Fruit fly (Drosophila melanogaster) whole organism: Measurements from ENCODE around the gene mtTFB2.

Source experiments
- CG8478 ChIP-seq: fragments of >200 bp; optimal IDR thresholded peaks from 2 replicates; lab custom pipeline; 2018; ENCODE audit warnings: inconsistent platforms
- EcR ChIP-seq, 2 experiments: fragments of >200 bp; optimal IDR thresholded peaks; 2 replicates each; lab custom pipeline; 2017; ENCODE audit warnings: missing biosample characterization in 2 of 2, missing genetic modification characterization in 2 of 2, missing genetic modification reagents in 2 of 2
- pan ChIP-seq: fragments of >200 bp; optimal IDR thresholded peaks from 2 replicates; lab custom pipeline; 2017
- usp ChIP-seq: fragments of >200 bp; optimal IDR thresholded peaks from 2 replicates; lab custom pipeline; 2017; ENCODE audit warnings: missing biosample characterization, missing genetic modification characterization, mixed read lengths

DNA sequence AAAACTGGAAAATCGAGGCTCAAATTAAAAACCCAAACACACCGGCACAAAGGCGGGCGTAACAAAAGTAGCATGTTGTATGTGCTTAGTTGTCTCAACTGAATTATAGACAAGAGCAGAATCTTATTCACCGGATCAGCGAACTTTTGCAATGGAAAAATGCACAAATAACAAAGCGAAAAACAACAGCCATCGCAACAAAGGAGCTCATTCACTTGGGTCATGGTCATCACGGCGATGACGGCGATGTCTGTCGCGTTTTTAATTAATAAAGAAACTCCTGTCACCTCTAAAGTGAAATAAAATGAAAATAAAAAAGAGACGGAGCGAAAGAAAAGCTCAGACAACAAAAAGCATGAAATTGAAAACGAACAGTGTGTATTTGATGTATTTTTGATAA lies 6.2 kb upstream of the mtTFB2 start:
- TF ChIP-seq EcR (GFP tag; optimal IDR thresholded peaks at IDR 0.05; lab: Kevin White, UChicago) (no peak), CG8478 (lab: Kevin White, UChicago) (no peak), pan (lab: Kevin White, UChicago) (no peak), usp (GFP tag; lab: Kevin White, UChicago) (no peak)
